Worm (Caenorhabditis elegans) whole organism, L3 larva: ENCODE data around the gene rbm-42.

Experiments used
- ZK546.5 ChIP-seq: sonication (generic microtip); optimal IDR thresholded peaks from 2 replicates; lab custom pipeline; 2017; ENCODE audit warnings: missing biosample characterization, missing genetic modification characterization
- aly-2 ChIP-seq: fragments of 150-350 bp; optimal IDR thresholded peaks from 2 replicates; lab custom pipeline; 2014; ENCODE audit warnings: missing biosample characterization, missing genetic modification characterization
- ama-1 ChIP-seq: fragments of 150-350 bp; optimal IDR thresholded peaks from 2 replicates; lab custom pipeline; 2018
- ceh-16 ChIP-seq: sonication (generic microtip); optimal IDR thresholded peaks from 2 replicates; lab custom pipeline; 2017; ENCODE audit warnings: missing biosample characterization, missing genetic modification characterization
- ceh-28 ChIP-seq: fragments of 150-350 bp; optimal IDR thresholded peaks from 2 replicates; lab custom pipeline; 2014; ENCODE audit warnings: missing biosample characterization, missing genetic modification reagents, missing genetic modification characterization
- ceh-9 ChIP-seq: sonication (generic microtip); optimal IDR thresholded peaks from 2 replicates; lab custom pipeline; 2018; ENCODE audit warnings: missing biosample characterization, missing genetic modification characterization
- egl-5 ChIP-seq: fragments of 150-350 bp; optimal IDR thresholded peaks from 2 replicates; lab custom pipeline; 2017; ENCODE audit warnings: missing biosample characterization, missing genetic modification reagents, missing genetic modification characterization, inconsistent platforms
- elt-1 ChIP-seq: fragments of 150-350 bp; optimal IDR thresholded peaks from 2 replicates; lab custom pipeline; 2014; ENCODE audit warnings: missing biosample characterization, missing genetic modification characterization
- elt-2 ChIP-seq: sonication (generic microtip); optimal IDR thresholded peaks from 2 replicates; lab custom pipeline; 2016; ENCODE audit warnings: missing genetic modification reagents, mild to moderate bottlenecking, missing genetic modification characterization, missing compliant biosample characterization
- eor-1 ChIP-seq, 2 experiments: fragments of 150-350 bp; optimal IDR thresholded peaks; 2 replicates each; lab custom pipeline; 2014 to 2018; ENCODE audit warnings: missing biosample characterization in 2 of 2, missing genetic modification characterization in 2 of 2
- fkh-10 ChIP-seq: sonication (generic microtip); optimal IDR thresholded peaks from 2 replicates; lab custom pipeline; 2017; ENCODE audit warnings: missing biosample characterization, missing genetic modification reagents, missing genetic modification characterization
- fkh-2 ChIP-seq: fragments of 150-350 bp; optimal IDR thresholded peaks from 2 replicates; lab custom pipeline; 2014; ENCODE audit warnings: missing biosample characterization, missing genetic modification reagents, missing genetic modification characterization
- fos-1 ChIP-seq: fragments of 150-350 bp; optimal IDR thresholded peaks from 2 replicates; lab custom pipeline; 2014; ENCODE audit warnings: missing biosample characterization, missing genetic modification characterization
- jun-1 ChIP-seq: fragments of 150-350 bp; optimal IDR thresholded peaks from 2 replicates; lab custom pipeline; 2014; ENCODE audit warnings: missing biosample characterization, missing genetic modification reagents, missing genetic modification characterization
- lin-39 ChIP-seq: fragments of 150-350 bp; optimal IDR thresholded peaks from 2 replicates; lab custom pipeline; 2018; ENCODE audit warnings: missing biosample characterization, missing genetic modification reagents, missing genetic modification characterization
- lsy-12 ChIP-seq: sonication (generic microtip); optimal IDR thresholded peaks from 2 replicates; lab custom pipeline; 2016; ENCODE audit warnings: mild to moderate bottlenecking, missing genetic modification characterization, missing compliant biosample characterization
- mdl-1 ChIP-seq: fragments of 150-350 bp; optimal IDR thresholded peaks from 2 replicates; lab custom pipeline; 2014; ENCODE audit warnings: missing biosample characterization, missing genetic modification characterization
- mml-1 ChIP-seq: fragments of 150-350 bp; sonication (generic microtip); optimal IDR thresholded peaks from 3 replicates; lab custom pipeline; 2014; ENCODE audit warnings: missing biosample characterization, missing genetic modification characterization
- nfya-1 ChIP-seq: sonication (generic microtip); optimal IDR thresholded peaks from 2 replicates; lab custom pipeline; 2017; ENCODE audit warnings: missing genetic modification characterization, mild to moderate bottlenecking, missing compliant biosample characterization, antibody characterized with exemption, moderate library complexity; ENCODE audit not compliant: insufficient read depth
- nhr-11 ChIP-seq: fragments of 150-350 bp; optimal IDR thresholded peaks from 2 replicates; lab custom pipeline; 2014; ENCODE audit warnings: missing biosample characterization, missing genetic modification characterization
- nhr-12 ChIP-seq: fragments of 150-350 bp; optimal IDR thresholded peaks from 2 replicates; lab custom pipeline; 2014; ENCODE audit warnings: missing biosample characterization, missing genetic modification characterization
- nhr-23 ChIP-seq: fragments of 150-350 bp; optimal IDR thresholded peaks from 2 replicates; lab custom pipeline; 2014; ENCODE audit warnings: missing biosample characterization, missing genetic modification reagents, missing genetic modification characterization
- nhr-43 ChIP-seq: sonication (generic microtip); optimal IDR thresholded peaks from 2 replicates; lab custom pipeline; 2016; ENCODE audit warnings: mild to moderate bottlenecking, missing genetic modification characterization, missing compliant biosample characterization; ENCODE audit not compliant: poor library complexity, severe bottlenecking
- nhr-67 ChIP-seq: fragments of 150-350 bp; optimal IDR thresholded peaks from 2 replicates; lab custom pipeline; 2014; ENCODE audit warnings: missing biosample characterization, missing genetic modification characterization
- nhr-76 ChIP-seq: fragments of 150-350 bp; sonication (generic microtip); optimal IDR thresholded peaks from 5 replicates; lab custom pipeline; 2014; ENCODE audit warnings: missing biosample characterization, missing genetic modification characterization
- nhr-77 ChIP-seq: fragments of 150-350 bp; optimal IDR thresholded peaks from 2 replicates; lab custom pipeline; 2014; ENCODE audit warnings: missing biosample characterization, missing genetic modification characterization
- pha-4 ChIP-seq: fragments of 150-350 bp; optimal IDR thresholded peaks from 2 replicates; lab custom pipeline; 2014; ENCODE audit warnings: missing biosample characterization, missing genetic modification reagents, missing genetic modification characterization
- pqm-1 ChIP-seq: fragments of 150-350 bp; optimal IDR thresholded peaks from 2 replicates; lab custom pipeline; 2017; ENCODE audit warnings: missing biosample characterization, missing genetic modification characterization, inconsistent platforms
- sea-2 ChIP-seq: fragments of 150-350 bp; sonication (generic microtip); optimal IDR thresholded peaks from 4 replicates; lab custom pipeline; 2014; ENCODE audit warnings: missing biosample characterization, missing genetic modification reagents, missing genetic modification characterization
- snpc-4 ChIP-seq: fragments of 150-350 bp; optimal IDR thresholded peaks from 2 replicates; lab custom pipeline; 2014; ENCODE audit warnings: missing biosample characterization, missing genetic modification characterization
- tbx-2 ChIP-seq: sonication (generic microtip); optimal IDR thresholded peaks from 2 replicates; lab custom pipeline; 2016; ENCODE audit warnings: mild to moderate bottlenecking, missing genetic modification characterization, missing compliant biosample characterization
- unc-39 ChIP-seq: sonication (generic microtip); optimal IDR thresholded peaks from 4 replicates; lab custom pipeline; 2017; ENCODE audit warnings: missing biosample characterization, missing genetic modification characterization
- unc-62 ChIP-seq: fragments of 150-350 bp; sonication (generic microtip); optimal IDR thresholded peaks from 4 replicates; lab custom pipeline; 2014; ENCODE audit warnings: missing biosample characterization, missing genetic modification reagents, missing genetic modification characterization
- zag-1 ChIP-seq: fragments of 150-350 bp; optimal IDR thresholded peaks from 2 replicates; lab custom pipeline; 2014; ENCODE audit warnings: missing biosample characterization, missing genetic modification characterization
- ztf-4 ChIP-seq: fragments of 150-350 bp; optimal IDR thresholded peaks from 2 replicates; lab custom pipeline; 2014; ENCODE audit warnings: missing biosample characterization, missing genetic modification characterization

Gene rbm-42

DNA sequence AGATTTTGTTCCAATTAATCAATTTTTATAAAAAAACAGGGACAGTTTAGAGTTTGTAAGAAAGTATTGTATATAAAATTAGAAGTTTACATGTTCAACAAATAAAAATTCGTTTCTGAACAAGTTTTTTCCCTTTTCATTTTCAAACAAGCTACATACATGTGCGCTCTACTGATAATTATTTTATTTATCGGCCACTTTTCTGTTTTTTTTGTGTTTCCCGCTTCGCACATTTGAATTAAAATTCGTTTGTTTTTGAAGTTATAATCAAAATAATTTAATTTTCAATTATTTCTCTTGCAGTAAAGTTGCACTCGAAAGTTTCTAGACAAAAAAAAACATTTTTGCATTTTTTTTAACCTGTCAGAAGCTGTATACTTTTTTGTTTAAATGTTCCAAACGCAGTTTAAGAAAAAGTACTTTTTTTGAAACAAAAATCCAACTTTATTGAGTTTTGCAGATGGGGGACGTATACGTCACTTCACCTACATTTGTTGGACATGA, 37.7 kb upstream of the rbm-42 start, which contains the start of gene hira-1 (continued):
- TF ChIP-seq nhr-12 = no peak
- TF ChIP-seq pha-4 (tag; lab: Kevin White, UChicago) = peak; percentile 66
- no peak for TF ChIP-seq ceh-16 (tag; lab: Kevin White, UChicago)
- TF ChIP-seq aly-2 (tag; lab: Kevin White, UChicago) = no peak
- TF ChIP-seq nhr-67 (tag; lab: Kevin White, UChicago) = no peak
- TF ChIP-seq nhr-11 = no peak
- TF ChIP-seq nhr-77 = no peak
- no peak for TF ChIP-seq nhr-43 (tag; lab: Kevin White, UChicago)
- TF ChIP-seq egl-5 (tag; lab: Kevin White, UChicago) = no peak
- TF ChIP-seq ZK546.5 (tag; lab: Kevin White, UChicago) = no peak
- no peak for TF ChIP-seq sea-2 (GFP tag; lab: Kevin White, UChicago)
- no peak for TF ChIP-seq ztf-4 (tag; lab: Kevin White, UChicago)
- no peak for TF ChIP-seq zag-1 (tag; lab: Kevin White, UChicago)
- TF ChIP-seq pqm-1 (tag; lab: Kevin White, UChicago) = no peak
- no peak for TF ChIP-seq fos-1 (tag; lab: Kevin White, UChicago)
- no peak for TF ChIP-seq fkh-10 (GFP tag; lab: Kevin White, UChicago)
- no peak for TF ChIP-seq nhr-76 (tag; lab: Kevin White, UChicago)
- no peak for TF ChIP-seq eor-1 (tag; optimal IDR thresholded peaks at IDR 0.05; lab: Kevin White, UChicago)

DNA sequence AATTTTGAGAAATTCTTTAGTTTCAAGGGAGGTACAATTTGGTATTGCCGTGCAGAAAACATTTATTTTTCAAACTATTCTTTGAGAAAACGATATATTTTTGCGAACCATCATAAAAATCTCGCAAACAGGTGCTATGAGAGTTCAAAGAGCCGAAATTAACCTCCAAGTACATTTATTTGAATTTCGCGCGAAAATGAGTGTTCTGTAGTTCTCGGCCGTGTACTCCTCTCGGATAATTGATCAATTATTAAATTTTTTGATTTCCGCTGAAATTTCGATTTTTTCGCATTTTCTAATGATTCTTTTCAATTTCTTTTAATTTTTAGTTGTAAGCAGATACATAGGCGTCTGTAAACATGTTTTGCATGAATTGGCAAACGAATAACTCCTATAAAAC, 37.1 kb upstream of the rbm-42 start:
- peak; percentile 43 for TF ChIP-seq pha-4 (tag; lab: Kevin White, UChicago)
- TF ChIP-seq nfya-1 (tag; lab: Kevin White, UChicago) = peak; percentile 24
- peak; percentile 41 for TF ChIP-seq nhr-43 (tag; lab: Kevin White, UChicago)
- no peak for TF ChIP-seq unc-39
- no peak for TF ChIP-seq ama-1
- peak; percentile 44 for TF ChIP-seq nhr-23 (tag; lab: Kevin White, UChicago)

DNA sequence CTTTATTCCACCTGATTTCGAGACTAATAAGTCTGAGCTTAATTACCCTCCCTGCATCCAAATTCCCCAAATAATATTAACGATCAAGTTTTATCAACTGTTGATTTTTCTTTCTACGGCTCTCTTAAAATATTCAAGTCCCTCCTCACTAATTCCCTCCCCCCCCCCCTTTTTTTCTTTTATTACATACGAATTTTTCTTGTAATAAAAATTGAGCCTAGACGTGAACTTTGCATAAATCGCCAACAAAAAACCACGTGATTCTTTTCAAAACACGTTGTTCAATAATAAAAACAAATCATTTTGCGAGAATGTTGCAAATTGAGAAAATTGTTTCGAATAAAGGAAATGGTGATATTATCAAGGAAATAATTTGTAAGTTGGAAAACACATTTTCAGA, 35.4 kb upstream of the rbm-42 start, which contains the start of gene K10D2.8:
TSS of gene K10D2.8 (plus strand) at position 301 of the 400 bp plus-strand sequence.
- TF ChIP-seq ama-1 (no peak), elt-1 (tag; lab: Kevin White, UChicago) (no peak)

DNA sequence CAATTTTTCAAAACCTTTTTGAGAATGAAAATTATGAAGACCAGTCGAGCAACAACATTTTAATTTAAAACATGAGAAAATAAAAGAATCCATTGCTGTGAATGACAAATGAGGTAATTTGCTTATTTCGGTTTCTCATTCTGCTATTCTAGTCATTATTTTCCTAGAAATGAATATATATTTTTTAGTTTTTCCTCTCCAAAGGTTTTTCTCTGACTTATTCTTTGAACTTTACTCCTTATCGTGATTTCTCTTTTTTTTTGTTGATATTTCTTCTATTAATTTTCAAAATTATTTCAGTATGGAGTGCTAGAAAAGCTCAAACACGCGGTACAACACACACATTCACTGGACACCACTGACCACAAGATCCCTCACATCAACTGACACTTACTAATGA, 32.6 kb upstream of the rbm-42 start, which contains the start of gene pup-2:
TSS of gene pup-2 (plus strand) at position 301 of the 400 bp plus-strand sequence.
- TF ChIP-seq nhr-43 (tag; lab: Kevin White, UChicago) (no peak), ztf-4 (tag; lab: Kevin White, UChicago) (no peak), tbx-2 (tag; lab: Kevin White, UChicago) (no peak), nhr-77 (no peak), snpc-4 (tag; lab: Kevin White, UChicago) (no peak), fkh-2 (tag; lab: Kevin White, UChicago) (no peak), ZK546.5 (tag; lab: Kevin White, UChicago) (no peak), pqm-1 (tag; lab: Kevin White, UChicago) (no peak), ceh-9 (tag; lab: Kevin White, UChicago) (no peak), ama-1 (no peak), mdl-1 (tag; lab: Kevin White, UChicago) (no peak), fos-1 (tag; lab: Kevin White, UChicago) (no peak), unc-62 (no peak), ceh-28 (tag; lab: Kevin White, UChicago) (no peak), jun-1 (tag; lab: Kevin White, UChicago) (no peak), nhr-76 (tag; lab: Kevin White, UChicago) (no peak), sea-2 (GFP tag; lab: Kevin White, UChicago) (no peak), fkh-10 (GFP tag; lab: Kevin White, UChicago) (no peak), egl-5 (tag; lab: Kevin White, UChicago) (no peak)

DNA sequence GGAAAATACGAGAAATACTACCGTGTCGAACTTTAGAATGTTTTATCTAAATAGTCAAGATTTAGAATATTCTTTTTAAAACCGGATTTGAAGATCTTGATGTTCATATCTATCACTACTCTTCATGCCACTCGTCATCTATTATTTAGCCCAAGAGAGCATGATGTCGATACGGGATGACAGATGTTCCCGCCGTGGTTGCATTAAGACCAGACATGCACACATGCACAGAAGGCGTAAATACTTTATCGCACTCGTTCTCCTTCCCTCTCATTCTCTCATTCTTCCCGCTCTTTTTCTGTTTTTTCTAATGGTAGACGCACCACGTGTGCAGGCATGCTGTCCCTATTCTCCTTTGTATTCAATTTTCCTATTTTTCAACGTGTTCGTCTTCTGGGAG, 30.3 kb upstream of the rbm-42 start:
- TF ChIP-seq mml-1 (no peak), pqm-1 (tag; lab: Kevin White, UChicago) (no peak), lin-39 (tag; lab: Kevin White, UChicago) (peak; percentile 43), elt-2 (tag; lab: Kevin White, UChicago) (no peak), lsy-12 (tag; lab: Kevin White, UChicago) (no peak), snpc-4 (tag; lab: Kevin White, UChicago) (no peak), ztf-4 (tag; lab: Kevin White, UChicago) (no peak)
